Worm (Caenorhabditis elegans): ENCODE measurements around the gene D1046.16.
A peak's percentile ranks its signal among the peaks of the same experiment; 100 is the strongest.

D1046.16 gene

ce11 chrIV:8891131-8891530 lies 30.8 kb upstream of the D1046.16 start, which contains the start of gene spr-2 (continued):
- no peak for TF ChIP-seq ceh-16 (tag; optimal IDR thresholded peaks at IDR 0.05)
- TF ChIP-seq lin-39 (tag; optimal IDR thresholded peaks at IDR 0.05), result peak; percentile 13
- TF ChIP-seq ztf-4 (tag; optimal IDR thresholded peaks at IDR 0.05), result no peak
- TF ChIP-seq jun-1 (tag; optimal IDR thresholded peaks at IDR 0.05), result peak; percentile 19
- TF ChIP-seq elt-1 (tag; optimal IDR thresholded peaks at IDR 0.05), result peak; percentile 32
- TF ChIP-seq unc-62 (GFP tag; optimal IDR thresholded peaks at IDR 0.05), result no peak
- no peak for TF ChIP-seq fos-1 (tag; optimal IDR thresholded peaks at IDR 0.05)
- no peak for TF ChIP-seq ama-1 (optimal IDR thresholded peaks at IDR 0.05)
- TF ChIP-seq nhr-237 (tag; optimal IDR thresholded peaks at IDR 0.05), result no peak
- TF ChIP-seq egl-27 (tag; optimal IDR thresholded peaks at IDR 0.05), result no peak
- TF ChIP-seq ZK546.5 (tag; optimal IDR thresholded peaks at IDR 0.05), result no peak
- peak; percentile 88 for TF ChIP-seq pha-4 (tag; optimal IDR thresholded peaks at IDR 0.05)
- peak; percentile 36 for TF ChIP-seq elt-2 (tag; optimal IDR thresholded peaks at IDR 0.05)
- TF ChIP-seq lsy-12 (tag; optimal IDR thresholded peaks at IDR 0.05), result no peak
- no peak for TF ChIP-seq nhr-12 (tag; optimal IDR thresholded peaks at IDR 0.05)
- peak; percentile 60 for TF ChIP-seq hmg-11 (tag; optimal IDR thresholded peaks at IDR 0.05)
- TF ChIP-seq ceh-82 (tag; optimal IDR thresholded peaks at IDR 0.05), result no peak
- no peak for TF ChIP-seq daf-12 (tag; optimal IDR thresholded peaks at IDR 0.05)
- peak; percentile 18 for TF ChIP-seq tbx-2 (tag; optimal IDR thresholded peaks at IDR 0.05)

ce11 chrIV:8892558-8892957 lies 29.4 kb upstream of the D1046.16 start, which contains the start of gene C27B7.2:
C27B7.2 (plus strand) TSS chrIV:8892858.
- no peak for TF ChIP-seq nhr-25 (tag; optimal IDR thresholded peaks at IDR 0.05)
- peak; percentile 54 for TF ChIP-seq ama-1 (optimal IDR thresholded peaks at IDR 0.05)

- TF ChIP-seq fos-1 (tag; optimal IDR thresholded peaks at IDR 0.05) (no peak), lin-15B (tag; optimal IDR thresholded peaks at IDR 0.05) (peak; percentile 72), pha-4 (tag; optimal IDR thresholded peaks at IDR 0.05) (peak; percentile 99), ceh-9 (tag; optimal IDR thresholded peaks at IDR 0.05) (no peak), nhr-25 (tag; optimal IDR thresholded peaks at IDR 0.05) (peak; percentile 71), nhr-11 (tag; optimal IDR thresholded peaks at IDR 0.05) (peak; percentile 6), elt-1 (tag; optimal IDR thresholded peaks at IDR 0.05) (no peak), egl-5 (tag; optimal IDR thresholded peaks at IDR 0.05) (peak; percentile 69), nhr-12 (tag; optimal IDR thresholded peaks at IDR 0.05) (no peak), tbx-2 (tag; optimal IDR thresholded peaks at IDR 0.05) (no peak), fkh-2 (tag; optimal IDR thresholded peaks at IDR 0.05) (no peak), lin-39 (tag; optimal IDR thresholded peaks at IDR 0.05) (peak; percentile 28), ama-1 (optimal IDR thresholded peaks at IDR 0.05) (peak; percentile 20), pqm-1 (tag; optimal IDR thresholded peaks at IDR 0.05) (peak; percentile 46), nhr-43 (tag; optimal IDR thresholded peaks at IDR 0.05; ENCODE audit: poor library complexity, severe bottlenecking) (no peak), jun-1 (tag; optimal IDR thresholded peaks at IDR 0.05) (peak; percentile 26), hmg-11 (tag; optimal IDR thresholded peaks at IDR 0.05) (peak; percentile 22), ceh-82 (tag; optimal IDR thresholded peaks at IDR 0.05) (no peak), unc-62 (GFP tag; optimal IDR thresholded peaks at IDR 0.05) (no peak), snpc-4 (tag; optimal IDR thresholded peaks at IDR 0.05) (no peak), nhr-28 (tag; optimal IDR thresholded peaks at IDR 0.05) (no peak), elt-2 (tag; optimal IDR thresholded peaks at IDR 0.05) (peak; percentile 60), nhr-67 (tag; optimal IDR thresholded peaks at IDR 0.05) (no peak), nhr-77 (tag; optimal IDR thresholded peaks at IDR 0.05) (no peak), sea-2 (GFP tag; optimal IDR thresholded peaks at IDR 0.05) (no peak), R02D3.7 (tag; optimal IDR thresholded peaks at IDR 0.05) (no peak), nhr-76 (tag; optimal IDR thresholded peaks at IDR 0.05) (no peak), unc-39 (tag; optimal IDR thresholded peaks at IDR 0.05) (no peak), eor-1 (tag; optimal IDR thresholded peaks at IDR 0.05) (no peak), zag-1 (tag; optimal IDR thresholded peaks at IDR 0.05) (no peak), aly-2 (tag; optimal IDR thresholded peaks at IDR 0.05) (no peak), ZK546.5 (tag; optimal IDR thresholded peaks at IDR 0.05) (no peak), ztf-11 (tag; optimal IDR thresholded peaks at IDR 0.05) (no peak), mml-1 (tag; optimal IDR thresholded peaks at IDR 0.05) (no peak), nhr-237 (tag; optimal IDR thresholded peaks at IDR 0.05) (no peak), nfya-1 (tag; optimal IDR thresholded peaks at IDR 0.05; ENCODE audit: insufficient read depth) (peak; percentile 74), ceh-28 (tag; optimal IDR thresholded peaks at IDR 0.05) (peak; percentile 54), ceh-16 (tag; optimal IDR thresholded peaks at IDR 0.05) (no peak), lsy-12 (tag; optimal IDR thresholded peaks at IDR 0.05) (no peak), egl-27 (tag; optimal IDR thresholded peaks at IDR 0.05) (no peak), skn-1 (tag; optimal IDR thresholded peaks at IDR 0.05) (no peak), ztf-4 (tag; optimal IDR thresholded peaks at IDR 0.05) (peak; percentile 57), daf-12 (tag; optimal IDR thresholded peaks at IDR 0.05) (no peak), fkh-10 (GFP tag; optimal IDR thresholded peaks at IDR 0.05) (no peak), elt-3 (tag; optimal IDR thresholded peaks at IDR 0.05) (no peak), mdl-1 (tag; optimal IDR thresholded peaks at IDR 0.05) (no peak), nhr-23 (tag; optimal IDR thresholded peaks at IDR 0.05) (peak; percentile 18)
These were observed 28.2 kb upstream of the D1046.16 start, which contains the start of gene rad-54.L2 for ce11 chrIV:8893746-8894145. rad-54.L2 (plus strand) TSS chrIV:8894077.

Measured in whole organism, L3 larva.